Worm (Caenorhabditis elegans) whole organism, young adult: ENCODE data around the gene cyp-31A2.

Experiments used
- F22D6.2 ChIP-seq: sonication (generic microtip); optimal IDR thresholded peaks from 2 replicates; lab custom pipeline; 2016; ENCODE audit warnings: mild to moderate bottlenecking, missing genetic modification characterization, missing compliant biosample characterization
- F33H1.4 ChIP-seq: fragments of 200-800 bp; sonication (Bioruptor generic); IDR thresholded peaks from 2 replicates; pipeline ENCODE4 v1.3.6; 2022; ENCODE audit warnings: missing genetic modification reagents, missing genetic modification characterization, missing compliant biosample characterization
- F37B4.10 ChIP-seq: fragments of 200-800 bp; sonication (Bioruptor generic); IDR thresholded peaks from 2 replicates; pipeline ENCODE4 v1.3.6; 2022; ENCODE audit warnings: missing genetic modification characterization, missing compliant biosample characterization
- Y53F4B.3 ChIP-seq: fragments of 200-800 bp; sonication (Bioruptor generic); IDR thresholded peaks from 2 replicates; pipeline ENCODE4 v1.3.6; 2022; ENCODE audit warnings: missing genetic modification reagents, missing genetic modification characterization, missing compliant biosample characterization
- Y53G8AR.9 ChIP-seq: fragments of 200-800 bp; sonication (Bioruptor generic); conservative IDR thresholded peaks from 2 replicates; pipeline ENCODE4 v1.3.6; 2022; ENCODE audit warnings: missing genetic modification reagents, missing genetic modification characterization, missing compliant biosample characterization
- Y56A3A.18 ChIP-seq: fragments of 200-800 bp; sonication (Bioruptor generic); IDR thresholded peaks from 2 replicates; pipeline ENCODE4 v1.3.6; 2022; ENCODE audit warnings: missing genetic modification reagents, missing genetic modification characterization, missing compliant biosample characterization
- Y79H2A.3 ChIP-seq: fragments of 200-800 bp; sonication (Bioruptor generic); conservative IDR thresholded peaks from 2 replicates; pipeline ENCODE4 v1.3.6; 2022; ENCODE audit warnings: missing genetic modification reagents, missing genetic modification characterization, missing compliant biosample characterization
- akir-1 ChIP-seq: fragments of 200-800 bp; sonication (Bioruptor generic); optimal IDR thresholded peaks from 2 replicates; lab custom pipeline; 2018; ENCODE audit warnings: mild to moderate bottlenecking, missing genetic modification characterization, moderate library complexity, missing compliant biosample characterization
- athp-1 ChIP-seq: sonication (generic microtip); optimal IDR thresholded peaks from 2 replicates; lab custom pipeline; 2017; ENCODE audit warnings: mild to moderate bottlenecking, missing genetic modification characterization, missing compliant biosample characterization
- attf-5 ChIP-seq: fragments of 200-800 bp; sonication (Bioruptor generic); optimal IDR thresholded peaks from 2 replicates; lab custom pipeline; 2018; ENCODE audit warnings: mild to moderate bottlenecking, missing genetic modification characterization, missing compliant biosample characterization
- bed-1 ChIP-seq: fragments of 200-800 bp; sonication (Bioruptor generic); IDR thresholded peaks from 2 replicates; pipeline ENCODE4 v1.3.6; 2022; ENCODE audit warnings: missing genetic modification reagents, missing genetic modification characterization, missing compliant biosample characterization
- ccch-3 ChIP-seq: fragments of 200-800 bp; sonication (Bioruptor generic); optimal IDR thresholded peaks from 2 replicates; lab custom pipeline; 2018; ENCODE audit warnings: mild to moderate bottlenecking, missing genetic modification characterization, missing compliant biosample characterization
- cebp-1 ChIP-seq, 2 experiments: fragments of 200-800 bp in 1 of 2; sonication (Bioruptor generic) in 1 of 2; sonication (generic microtip) in 1 of 2; IDR thresholded peaks in 1 of 2; optimal IDR thresholded peaks in 1 of 2; 2 replicates each; pipeline versions ENCODE4 v1.3.6 to Lab custom; 2017 to 2022; ENCODE audit warnings: missing compliant biosample characterization in 2 of 2, missing genetic modification characterization in 2 of 2, mild to moderate bottlenecking in 1 of 2, missing genetic modification reagents in 1 of 2, moderate library complexity in 1 of 2
- ceh-27 ChIP-seq: fragments of 200-800 bp; sonication (Bioruptor generic); optimal IDR thresholded peaks from 2 replicates; lab custom pipeline; 2018; ENCODE audit warnings: mild to moderate bottlenecking, missing genetic modification characterization, moderate library complexity, missing compliant biosample characterization
- ceh-79 ChIP-seq: sonication (generic microtip); optimal IDR thresholded peaks from 2 replicates; lab custom pipeline; 2017; ENCODE audit warnings: mild to moderate bottlenecking, missing genetic modification characterization, missing compliant biosample characterization
- ceh-91 ChIP-seq: fragments of 200-800 bp; sonication (Bioruptor generic); IDR thresholded peaks from 2 replicates; pipeline ENCODE4 v1.3.6; 2022; ENCODE audit warnings: missing genetic modification reagents, missing genetic modification characterization, missing compliant biosample characterization
- die-1 ChIP-seq: sonication (generic microtip); optimal IDR thresholded peaks from 2 replicates; lab custom pipeline; 2016; ENCODE audit warnings: missing genotype, mild to moderate bottlenecking, missing genetic modification characterization, missing compliant biosample characterization
- efl-1 ChIP-seq: fragments of 150-350 bp; optimal IDR thresholded peaks from 2 replicates; lab custom pipeline; 2014; ENCODE audit warnings: missing biosample characterization, missing genetic modification reagents, missing genetic modification characterization
- gei-17 ChIP-seq: fragments of 200-800 bp; sonication (Bioruptor generic); optimal IDR thresholded peaks from 2 replicates; lab custom pipeline; 2018; ENCODE audit warnings: mild to moderate bottlenecking, missing genetic modification characterization, missing compliant biosample characterization
- him-1 ChIP-seq: sonication (generic microtip); optimal IDR thresholded peaks from 2 replicates; lab custom pipeline; 2016; ENCODE audit warnings: missing genotype, missing genetic modification reagents, missing genetic modification characterization, missing compliant biosample characterization
- hlh-26 ChIP-seq: fragments of 200-800 bp; sonication (Bioruptor generic); conservative IDR thresholded peaks from 2 replicates; pipeline ENCODE4 v1.3.6; 2022; ENCODE audit warnings: missing genetic modification reagents, missing genetic modification characterization, missing compliant biosample characterization
- hmg-1.2 ChIP-seq: fragments of 200-800 bp; sonication (Bioruptor generic); IDR thresholded peaks from 2 replicates; pipeline ENCODE4 v1.3.6; 2022; ENCODE audit warnings: missing genetic modification reagents, missing genetic modification characterization, missing compliant biosample characterization
- lag-1 ChIP-seq: fragments of 200-800 bp; sonication (Bioruptor generic); IDR thresholded peaks from 2 replicates; pipeline ENCODE4 v1.3.6; 2022; ENCODE audit warnings: missing genetic modification reagents, missing genetic modification characterization, missing compliant biosample characterization
- lin-35 ChIP-seq, 3 experiments: fragments of 150-350 bp in 2 of 3; sonication (generic microtip) in 1 of 3; optimal IDR thresholded peaks; 2 replicates each; lab custom pipeline; 2014 to 2018; ENCODE audit warnings: missing biosample characterization in 3 of 3, missing genetic modification characterization in 3 of 3, missing genetic modification reagents in 3 of 3
- madf-3 ChIP-seq: fragments of 200-800 bp; sonication (Bioruptor generic); IDR thresholded peaks from 2 replicates; pipeline ENCODE4 v1.3.6; 2022; ENCODE audit warnings: missing genetic modification reagents, missing genetic modification characterization, missing compliant biosample characterization
- madf-6 ChIP-seq: fragments of 200-800 bp; sonication (Bioruptor generic); IDR thresholded peaks from 2 replicates; pipeline ENCODE4 v1.3.6; 2022; ENCODE audit warnings: missing genetic modification reagents, missing genetic modification characterization, missing compliant biosample characterization
- mel-28 ChIP-seq: sonication (generic microtip); optimal IDR thresholded peaks from 2 replicates; lab custom pipeline; 2016; ENCODE audit warnings: borderline replicate concordance, mild to moderate bottlenecking, missing genetic modification characterization, missing compliant biosample characterization
- nfyb-1 ChIP-seq: fragments of 200-800 bp; sonication (Bioruptor generic); IDR thresholded peaks from 2 replicates; pipeline ENCODE4 v1.3.6; 2022; ENCODE audit warnings: missing genetic modification reagents, missing genetic modification characterization, missing compliant biosample characterization
- nhr-27 ChIP-seq: fragments of 200-800 bp; sonication (Bioruptor generic); optimal IDR thresholded peaks from 2 replicates; lab custom pipeline; 2018; ENCODE audit warnings: mild to moderate bottlenecking, missing genetic modification characterization, moderate library complexity, missing compliant biosample characterization
- nhr-80 ChIP-seq: sonication (generic microtip); optimal IDR thresholded peaks from 2 replicates; lab custom pipeline; 2016; ENCODE audit warnings: missing genetic modification characterization, missing compliant biosample characterization
- nhr-90 ChIP-seq: sonication (generic microtip); optimal IDR thresholded peaks from 2 replicates; lab custom pipeline; 2016; ENCODE audit warnings: missing genotype, mild to moderate bottlenecking, missing genetic modification characterization, missing compliant biosample characterization
- snpc-1.3 ChIP-seq: sonication (generic microtip); optimal IDR thresholded peaks from 2 replicates; lab custom pipeline; 2017; ENCODE audit warnings: missing genetic modification characterization, mild to moderate bottlenecking, missing compliant biosample characterization, antibody characterized with exemption, moderate library complexity, missing genotype, missing genetic modification reagents; ENCODE audit not compliant: insufficient read depth
- somi-1 ChIP-seq: fragments of 200-800 bp; sonication (Bioruptor generic); optimal IDR thresholded peaks from 2 replicates; lab custom pipeline; 2018; ENCODE audit warnings: mild to moderate bottlenecking, missing genetic modification characterization, missing compliant biosample characterization
- tbx-9 ChIP-seq: sonication (generic microtip); optimal IDR thresholded peaks from 2 replicates; lab custom pipeline; 2016; ENCODE audit warnings: borderline replicate concordance, missing genetic modification characterization, inconsistent platforms, missing compliant biosample characterization
- tlf-1 ChIP-seq: fragments of 200-800 bp; sonication (Bioruptor generic); optimal IDR thresholded peaks from 2 replicates; lab custom pipeline; 2018; ENCODE audit warnings: mild to moderate bottlenecking, missing genetic modification characterization, missing compliant biosample characterization
- xnd-1 ChIP-seq: sonication (generic microtip); optimal IDR thresholded peaks from 2 replicates; lab custom pipeline; 2016; ENCODE audit warnings: missing genotype, missing genetic modification reagents, missing genetic modification characterization, missing compliant biosample characterization

cyp-31A2 gene

DNA sequence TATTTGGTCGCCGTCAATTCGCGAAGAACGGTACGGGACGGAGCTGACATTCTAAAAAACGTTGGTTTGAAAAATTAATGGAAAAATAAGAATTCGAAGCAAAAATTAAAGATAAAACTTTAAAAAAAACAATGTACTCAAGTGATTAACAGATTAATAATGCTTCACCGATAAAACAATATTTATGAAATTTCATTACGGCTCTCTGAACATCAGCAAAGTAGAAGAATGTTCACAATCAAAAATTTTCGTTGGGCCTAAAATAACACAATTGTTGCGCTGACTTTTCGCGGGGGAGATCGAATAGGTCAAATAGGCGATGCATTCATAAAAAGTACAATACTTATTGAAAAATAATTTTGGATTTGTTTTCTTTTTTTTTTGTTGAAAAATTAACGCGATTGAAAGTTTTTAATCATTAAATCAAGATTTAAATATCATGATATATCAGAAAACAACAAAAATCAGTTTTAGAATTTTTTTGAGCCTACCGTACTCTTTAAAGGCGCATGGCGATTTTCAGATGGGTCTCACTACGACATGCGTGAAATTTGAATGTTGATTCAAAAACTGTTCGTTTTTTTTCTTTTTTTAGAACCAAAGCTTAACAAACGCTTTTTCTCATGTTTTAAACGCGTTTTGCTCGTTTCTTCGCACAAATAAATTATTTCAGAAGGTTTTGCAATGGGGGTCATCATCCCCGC is at the start of gene cyp-31A2, which contains the start of gene memi-3 (continued):
- no peak for TF ChIP-seq F37B4.10 (GFP tag; lab: Robert Waterston, UW)
- no peak for TF ChIP-seq athp-1 (tag; lab: Kevin White, UChicago)
- TF ChIP-seq Y79H2A.3 = no peak
- TF ChIP-seq somi-1 (GFP tag; lab: Kevin White, UChicago) = no peak
- peak; percentile 87 for TF ChIP-seq F33H1.4 (GFP tag; lab: Robert Waterston, UW)
- TF ChIP-seq Y53G8AR.9 (GFP tag; lab: Robert Waterston, UW) = no peak
- no peak for TF ChIP-seq tbx-9 (tag; lab: Kevin White, UChicago)
- no peak for TF ChIP-seq Y53F4B.3 (GFP tag; lab: Robert Waterston, UW)
- TF ChIP-seq ccch-3 (GFP tag; lab: Kevin White, UChicago) = no peak
- no peak for TF ChIP-seq nhr-90
- no peak for TF ChIP-seq Y56A3A.18 (GFP tag; lab: Robert Waterston, UW)
- TF ChIP-seq madf-6 (GFP tag; lab: Robert Waterston, UW) = peak; percentile 86
- TF ChIP-seq F22D6.2 = no peak

DNA sequence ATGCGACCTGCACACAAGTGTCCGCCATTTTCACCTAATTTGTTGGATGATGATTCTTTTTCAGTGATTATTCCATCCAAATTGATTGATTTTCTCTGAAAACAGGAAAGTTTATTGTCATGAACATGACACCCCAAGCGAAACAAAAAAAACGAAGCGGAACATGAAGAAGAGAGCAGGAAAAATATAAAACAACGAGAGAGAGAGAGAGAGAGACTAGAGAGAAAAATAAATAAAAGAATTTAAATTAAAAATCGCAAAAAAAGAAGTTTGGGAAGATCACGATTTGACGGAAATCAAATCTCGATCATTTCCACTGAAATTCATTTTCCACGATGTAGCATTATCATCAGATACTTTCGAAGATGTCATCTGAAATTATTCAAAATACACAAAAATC is 44.0 kb upstream of the cyp-31A2 start, which contains the start of gene klp-12:
Gene klp-12 (minus strand): TSS at position 101 of the 400 bp plus-strand sequence.
- no peak for TF ChIP-seq efl-1 (GFP tag; lab: Kevin White, UChicago)
- TF ChIP-seq nhr-27 (tag; lab: Kevin White, UChicago) = no peak
- no peak for TF ChIP-seq ceh-27 (GFP tag; lab: Kevin White, UChicago)
- no peak for TF ChIP-seq snpc-1.3
- no peak for TF ChIP-seq lag-1 (GFP tag; lab: Robert Waterston, UW)
- no peak for TF ChIP-seq ceh-91 (GFP tag; lab: Robert Waterston, UW)
- TF ChIP-seq athp-1 (tag; lab: Kevin White, UChicago) = no peak
- TF ChIP-seq lin-35 (GFP tag; optimal IDR thresholded peaks at IDR 0.05; lab: Kevin White, UChicago) = no peak

- TF ChIP-seq Y56A3A.18 (GFP tag; lab: Robert Waterston, UW) (no peak), ceh-79 (tag; lab: Kevin White, UChicago) (no peak), somi-1 (GFP tag; lab: Kevin White, UChicago) (no peak), madf-3 (GFP tag; lab: Robert Waterston, UW) (no peak), tlf-1 (GFP tag; lab: Kevin White, UChicago) (no peak), xnd-1 (tag; lab: Kevin White, UChicago) (no peak), akir-1 (no peak), gei-17 (GFP tag; lab: Kevin White, UChicago) (no peak), hlh-26 (GFP tag; lab: Robert Waterston, UW) (no peak), bed-1 (no peak)
- TF ChIP-seq, all 124 proteins: peak for 0
Observed at ce11 chrIV:11361409-11361808, 42.4 kb upstream of the cyp-31A2 start, which contains the start of gene T01G1.4. Gene T01G1.4, minus strand, starts transcription at chrIV:11361509.

DNA sequence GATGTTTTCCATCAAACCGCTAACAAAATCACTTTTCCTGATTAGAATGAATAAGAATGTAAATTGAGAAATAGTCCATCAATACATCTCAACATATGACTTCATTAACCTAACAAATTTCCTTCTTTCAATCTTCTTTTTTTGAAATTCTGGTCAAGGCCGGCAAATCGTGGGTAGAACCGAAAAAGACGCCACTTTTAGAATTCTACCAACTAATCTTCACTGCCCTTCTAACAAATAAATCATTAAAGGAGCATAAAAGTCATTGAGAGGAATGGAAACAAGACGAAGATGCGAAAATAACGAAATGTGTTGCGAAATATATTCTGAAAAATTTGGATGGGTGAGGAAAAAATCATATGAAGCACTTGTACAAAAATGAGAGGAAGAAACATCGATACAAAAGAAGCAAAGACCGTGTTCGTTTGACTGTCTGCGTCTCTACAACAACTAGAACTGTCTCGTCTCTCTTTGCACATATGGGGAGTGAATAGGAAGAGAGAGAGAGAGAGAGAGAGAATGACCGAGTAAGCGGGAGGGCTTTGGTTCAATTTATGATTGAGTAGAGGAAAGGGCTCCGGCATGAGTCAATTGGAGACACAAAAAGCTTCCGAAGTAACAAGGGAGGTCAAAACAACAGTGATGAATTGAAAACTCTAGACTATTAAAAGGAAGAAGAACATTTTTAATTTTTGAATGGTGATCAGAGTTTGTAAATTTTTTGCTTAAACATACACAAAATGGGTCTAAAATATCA is 39.8 kb upstream of the cyp-31A2 start:
- peak; percentile 28 for TF ChIP-seq attf-5 (GFP tag; lab: Kevin White, UChicago)
- no peak for TF ChIP-seq him-1 (tag; lab: Kevin White, UChicago)
- no peak for TF ChIP-seq mel-28 (tag; lab: Kevin White, UChicago)
- no peak for TF ChIP-seq die-1 (tag; lab: Kevin White, UChicago)
- TF ChIP-seq nhr-80 (tag; lab: Kevin White, UChicago) = peak; percentile 45
- TF ChIP-seq cebp-1 (GFP tag; IDR thresholded peaks at IDR 0.05; lab: Robert Waterston, UW) = peak; percentile 90
- TF ChIP-seq cebp-1 (tag; optimal IDR thresholded peaks at IDR 0.05; lab: Kevin White, UChicago) = peak; percentile 96
- peak; percentile 87 for TF ChIP-seq hmg-1.2
- no peak for TF ChIP-seq nfyb-1 (GFP tag; lab: Robert Waterston, UW)
